Fruit fly (Drosophila melanogaster) whole organism, embryonic: ENCODE data around the gene CG17819.
A peak's percentile ranks its signal among the peaks of the same experiment; 100 is the strongest.

ENCODE experiments used
- BEAF-32 ChIP-seq: fragments of 200-800 bp; sonication (Bioruptor generic); optimal IDR thresholded peaks from 3 replicates; lab custom pipeline; 2017; ENCODE audit warnings: missing biosample characterization, missing genetic modification characterization, mild to moderate bottlenecking, moderate library complexity, missing genetic modification reagents
- Bgb ChIP-seq: fragments of 200-800 bp; sonication (Bioruptor generic); IDR thresholded peaks from 2 replicates; pipeline ENCODE4 v1.3.6; 2022; ENCODE audit warnings: missing biosample characterization, missing genetic modification characterization; ENCODE audit not compliant: partially characterized antibody
- CG11696 ChIP-seq: fragments of 200-800 bp; sonication (Bioruptor generic); IDR thresholded peaks from 2 replicates; pipeline ENCODE4 v1.3.6; 2022; ENCODE audit warnings: missing biosample characterization, missing genetic modification characterization
- CG13424 ChIP-seq: fragments of 200-800 bp; sonication (Bioruptor generic); optimal IDR thresholded peaks from 2 replicates; lab custom pipeline; 2019; ENCODE audit warnings: missing biosample characterization, mild to moderate bottlenecking, missing genetic modification characterization, moderate library complexity
- CG13775 ChIP-seq: fragments of 200-800 bp; sonication (Bioruptor generic); optimal IDR thresholded peaks from 3 replicates; lab custom pipeline; 2017; ENCODE audit warnings: missing biosample characterization, mild to moderate bottlenecking, missing genetic modification characterization
- CG15269 ChIP-seq: fragments of 200-800 bp; sonication (Bioruptor generic); optimal IDR thresholded peaks from 2 replicates; lab custom pipeline; 2018; ENCODE audit warnings: missing biosample characterization, mild to moderate bottlenecking, missing genetic modification characterization, moderate library complexity
- CG15479 ChIP-seq: fragments of 200-800 bp; sonication (Bioruptor generic); optimal IDR thresholded peaks from 3 replicates; lab custom pipeline; 2019; ENCODE audit warnings: missing biosample characterization, mild to moderate bottlenecking, missing genetic modification characterization, moderate library complexity
- CG15514 ChIP-seq: fragments of 200-800 bp; sonication (Bioruptor generic); optimal IDR thresholded peaks from 3 replicates; lab custom pipeline; 2017; ENCODE audit warnings: missing biosample characterization, missing genetic modification characterization, mild to moderate bottlenecking, moderate library complexity, missing genetic modification reagents
- CG2712 ChIP-seq: fragments of 200-800 bp; optimal IDR thresholded peaks from 3 replicates; lab custom pipeline; 2019; ENCODE audit warnings: missing biosample characterization, mild to moderate bottlenecking, missing genetic modification characterization, moderate library complexity
- CG3847 ChIP-seq: fragments of 200-800 bp; sonication (Bioruptor generic); IDR thresholded peaks from 2 replicates; pipeline ENCODE4 v1.3.6; 2022; ENCODE audit warnings: missing biosample characterization, missing genetic modification characterization
- CG8478 ChIP-seq: fragments of >200 bp; optimal IDR thresholded peaks from 2 replicates; lab custom pipeline; 2018
- Drgx ChIP-seq: fragments of 200-800 bp; sonication (Bioruptor generic); IDR thresholded peaks from 2 replicates; pipeline ENCODE4 v1.3.6; 2022; ENCODE audit warnings: missing biosample characterization, missing genetic modification characterization
- GATAe ChIP-seq: fragments of 200-800 bp; sonication (Bioruptor generic); conservative IDR thresholded peaks from 2 replicates; pipeline ENCODE4 v1.3.6; 2022; ENCODE audit warnings: missing biosample characterization, missing genetic modification characterization
- Gsc ChIP-seq: fragments of 200-800 bp; sonication (Bioruptor generic); IDR thresholded peaks from 2 replicates; pipeline ENCODE4 v1.3.6; 2022; ENCODE audit warnings: missing biosample characterization, missing genetic modification characterization
- Hmx ChIP-seq: fragments of 200-800 bp; sonication (Bioruptor generic); optimal IDR thresholded peaks from 2 replicates; lab custom pipeline; 2016; ENCODE audit warnings: missing biosample characterization, missing genetic modification characterization
- Hr3 ChIP-seq: fragments of 200-800 bp; sonication (Bioruptor generic); optimal IDR thresholded peaks from 3 replicates; lab custom pipeline; 2016; ENCODE audit warnings: missing biosample characterization, missing genetic modification characterization
- Hr51 ChIP-seq, 2 experiments: fragments of 200-800 bp; sonication (Bioruptor generic); optimal IDR thresholded peaks; 2 replicates in 1 of 2; 3 replicates in 1 of 2; lab custom pipeline; 2016 to 2018; ENCODE audit warnings: missing biosample characterization in 2 of 2, missing genetic modification characterization in 2 of 2, mild to moderate bottlenecking in 1 of 2, moderate library complexity in 1 of 2
- Hsf ChIP-seq: fragments of 200-800 bp; sonication (Bioruptor generic); optimal IDR thresholded peaks from 3 replicates; lab custom pipeline; 2016; ENCODE audit warnings: missing biosample characterization, missing genetic modification characterization
- MESR4 ChIP-seq: fragments of 200-800 bp; sonication (Bioruptor generic); optimal IDR thresholded peaks from 2 replicates; lab custom pipeline; 2018; ENCODE audit warnings: missing biosample characterization, mild to moderate bottlenecking, missing genetic modification characterization, moderate library complexity
- Myb ChIP-seq: fragments of 200-800 bp; sonication (Bioruptor generic); optimal IDR thresholded peaks from 2 replicates; lab custom pipeline; 2016; ENCODE audit warnings: missing biosample characterization, missing genetic modification characterization
- NK7.1 ChIP-seq: fragments of 200-800 bp; sonication (Bioruptor generic); optimal IDR thresholded peaks from 3 replicates; lab custom pipeline; 2016; ENCODE audit warnings: missing biosample characterization, missing genetic modification characterization
- Nf-YC ChIP-seq: fragments of 200-800 bp; optimal IDR thresholded peaks from 3 replicates; lab custom pipeline; 2019; ENCODE audit warnings: missing biosample characterization, mild to moderate bottlenecking, missing genetic modification characterization, moderate library complexity
- Oli ChIP-seq: fragments of 200-800 bp; sonication (Bioruptor generic); optimal IDR thresholded peaks from 2 replicates; lab custom pipeline; 2018; ENCODE audit warnings: missing biosample characterization, mild to moderate bottlenecking, missing genetic modification characterization, moderate library complexity
- TFAM ChIP-seq: fragments of 200-800 bp; sonication (Bioruptor generic); optimal IDR thresholded peaks from 2 replicates; lab custom pipeline; 2017; ENCODE audit warnings: missing biosample characterization, missing genetic modification characterization, inconsistent platforms
- Trl ChIP-seq, 3 experiments: fragments of >200 bp in 2 of 3; fragments of 200-800 bp in 1 of 3; sonication (Bioruptor generic) in 1 of 3; optimal IDR thresholded peaks; 2 replicates in 1 of 3; 3 replicates in 2 of 3; lab custom pipeline; 2016 to 2017; ENCODE audit warnings: missing biosample characterization in 1 of 3, missing genetic modification characterization in 1 of 3
- ase ChIP-seq: fragments of 200-800 bp; sonication (Bioruptor generic); IDR thresholded peaks from 3 replicates; pipeline ENCODE4 v1.3.6; 2022; ENCODE audit warnings: missing biosample characterization, missing genetic modification characterization
- bab2 ChIP-seq: fragments of 200-800 bp; sonication (Bioruptor generic); optimal IDR thresholded peaks from 2 replicates; lab custom pipeline; 2016; ENCODE audit warnings: missing biosample characterization, missing genetic modification characterization
- bcd ChIP-seq: fragments of 200-800 bp; sonication (Bioruptor generic); optimal IDR thresholded peaks from 2 replicates; lab custom pipeline; 2017; ENCODE audit warnings: missing biosample characterization, mild to moderate bottlenecking, missing genetic modification characterization
- corto ChIP-seq: fragments of 200-800 bp; sonication (Bioruptor generic); optimal IDR thresholded peaks from 2 replicates; lab custom pipeline; 2016; ENCODE audit warnings: missing biosample characterization, mild to moderate bottlenecking, missing genetic modification characterization, moderate library complexity
- dati ChIP-seq: fragments of 200-800 bp; sonication (Bioruptor generic); IDR thresholded peaks from 2 replicates; pipeline ENCODE4 v1.3.6; 2022; ENCODE audit warnings: missing biosample characterization, missing genetic modification characterization
- gro ChIP-seq: fragments of 200-800 bp; sonication (Bioruptor generic); optimal IDR thresholded peaks from 2 replicates; lab custom pipeline; 2016; ENCODE audit warnings: missing biosample characterization, missing genetic modification characterization
- jing ChIP-seq: fragments of 200-800 bp; sonication (Bioruptor generic); optimal IDR thresholded peaks from 2 replicates; lab custom pipeline; 2018; ENCODE audit warnings: missing biosample characterization, mild to moderate bottlenecking, missing genetic modification characterization
- kah ChIP-seq: fragments of 200-800 bp; sonication (Bioruptor generic); optimal IDR thresholded peaks from 2 replicates; lab custom pipeline; 2018; ENCODE audit warnings: missing biosample characterization, mild to moderate bottlenecking, missing genetic modification characterization
- ken ChIP-seq: fragments of 200-800 bp; sonication (Bioruptor generic); IDR thresholded peaks from 3 replicates; pipeline ENCODE4 v1.3.6; 2022; ENCODE audit warnings: missing biosample characterization, missing genetic modification characterization
- lilli ChIP-seq: fragments of 200-800 bp; sonication (Bioruptor generic); optimal IDR thresholded peaks from 3 replicates; lab custom pipeline; 2016; ENCODE audit warnings: missing biosample characterization, missing genetic modification characterization
- lmd ChIP-seq: fragments of 200-800 bp; sonication (Bioruptor generic); IDR thresholded peaks from 2 replicates; pipeline ENCODE4 v1.3.6; 2022; ENCODE audit warnings: missing biosample characterization, missing genetic modification characterization
- luna ChIP-seq: fragments of 200-800 bp; sonication (Bioruptor generic); optimal IDR thresholded peaks from 2 replicates; lab custom pipeline; 2016; ENCODE audit warnings: missing biosample characterization, missing genetic modification characterization
- pros ChIP-seq: fragments of 200-800 bp; sonication (Bioruptor generic); optimal IDR thresholded peaks from 3 replicates; lab custom pipeline; 2019; ENCODE audit warnings: missing biosample characterization, mild to moderate bottlenecking, missing genetic modification characterization, moderate library complexity
- sc ChIP-seq, 3 experiments: fragments of >200 bp in 2 of 3; fragments of 200-800 bp in 1 of 3; sonication (Bioruptor generic) in 1 of 3; optimal IDR thresholded peaks; 2 replicates in 2 of 3; 3 replicates in 1 of 3; lab custom pipeline; 2017; ENCODE audit warnings: mild to moderate bottlenecking in 1 of 3, missing biosample characterization in 1 of 3, missing genetic modification characterization in 1 of 3, missing genetic modification reagents in 1 of 3
- slbo ChIP-seq: fragments of 200-800 bp; sonication (Bioruptor generic); IDR thresholded peaks from 2 replicates; pipeline ENCODE4 v1.3.6; 2022; ENCODE audit warnings: missing biosample characterization, missing genetic modification characterization
- sna ChIP-seq: fragments of 200-800 bp; sonication (Bioruptor generic); IDR thresholded peaks from 2 replicates; pipeline ENCODE4 v1.3.6; 2022; ENCODE audit warnings: missing biosample characterization, missing genetic modification characterization; ENCODE audit not compliant: partially characterized antibody
- sr ChIP-seq: fragments of 200-800 bp; sonication (Bioruptor generic); IDR thresholded peaks from 3 replicates; pipeline ENCODE4 v1.3.6; 2022; ENCODE audit warnings: missing biosample characterization, missing genetic modification characterization
- tio ChIP-seq: fragments of 200-800 bp; sonication (Bioruptor generic); optimal IDR thresholded peaks from 2 replicates; lab custom pipeline; 2017; ENCODE audit warnings: missing biosample characterization, missing genetic modification characterization, inconsistent platforms
- tna ChIP-seq: fragments of 200-800 bp; sonication (Bioruptor generic); IDR thresholded peaks from 2 replicates; pipeline ENCODE4 v1.3.6; 2022; ENCODE audit warnings: missing biosample characterization, missing genetic modification characterization; ENCODE audit not compliant: partially characterized antibody
- unpg ChIP-seq: fragments of 200-800 bp; sonication (Bioruptor generic); optimal IDR thresholded peaks from 3 replicates; lab custom pipeline; 2018; ENCODE audit warnings: missing biosample characterization, mild to moderate bottlenecking, missing genetic modification characterization, moderate library complexity
- zen ChIP-seq: fragments of 200-800 bp; sonication (Bioruptor generic); optimal IDR thresholded peaks from 3 replicates; lab custom pipeline; 2018; ENCODE audit warnings: missing biosample characterization, mild to moderate bottlenecking, missing genetic modification characterization, moderate library complexity
- zen2 ChIP-seq: fragments of 200-800 bp; sonication (Bioruptor generic); IDR thresholded peaks from 3 replicates; pipeline ENCODE4 v1.3.6; 2022; ENCODE audit warnings: missing biosample characterization, missing genetic modification characterization; ENCODE audit not compliant: partially characterized antibody

Gene CG17819

DNA sequence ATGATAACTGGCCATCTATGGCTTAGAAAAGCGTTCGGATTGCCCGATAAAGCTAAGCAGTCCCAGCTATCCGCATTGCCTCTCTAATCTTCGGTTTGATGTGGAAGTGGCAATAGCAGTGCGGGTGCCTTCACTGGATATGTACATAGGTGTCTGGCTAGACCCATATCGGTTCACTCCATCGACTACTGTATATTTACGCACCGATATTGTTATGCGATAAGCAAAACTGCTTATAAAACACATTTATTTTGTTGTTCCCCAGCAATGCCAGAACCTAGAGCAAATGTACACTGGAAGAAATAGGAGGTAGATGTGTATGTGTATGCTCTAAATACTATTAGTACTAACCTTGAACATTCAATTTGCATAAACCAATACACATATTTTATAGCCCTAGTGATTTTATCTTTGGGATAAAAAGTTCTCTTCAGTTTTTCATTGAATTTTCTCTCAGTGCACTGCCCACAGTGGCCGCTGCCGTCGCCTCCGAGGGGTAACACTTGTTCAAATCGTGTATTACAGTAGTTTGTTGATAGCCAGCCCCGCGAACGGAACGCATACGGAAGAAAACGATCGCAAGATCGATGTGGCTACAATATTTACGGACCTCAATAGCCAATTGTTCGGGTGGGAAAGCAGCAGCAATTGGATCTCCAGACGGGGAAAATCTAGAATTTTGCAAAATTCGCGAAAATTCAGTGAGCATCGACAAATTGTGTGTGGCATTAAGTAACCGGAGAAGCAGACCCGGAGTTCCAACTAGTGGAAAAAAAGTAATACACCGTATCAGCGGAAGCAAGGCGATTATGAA is 15.0 kb downstream of the CG17819 start, which contains the start of gene CG31431 (continued):
- TF ChIP-seq luna: peak; percentile 94
- TF ChIP-seq Nf-YC (tag; lab: Kevin White, UChicago): peak; percentile 82
- peak; percentile 16 for TF ChIP-seq BEAF-32 (GFP tag; lab: Kevin White, UChicago)
- TF ChIP-seq CG13775 (GFP tag; lab: Kevin White, UChicago): peak; percentile 95
- peak; percentile 58 for TF ChIP-seq CG15479 (GFP tag; lab: Kevin White, UChicago)
- peak; percentile 88 for TF ChIP-seq CG11696 (GFP tag; lab: Robert Waterston, UW)
- peak; percentile 97 for TF ChIP-seq zen (tag; lab: Kevin White, UChicago)
- TF ChIP-seq CG8478 (lab: Kevin White, UChicago): no peak
- TF ChIP-seq sc (optimal IDR thresholded peaks at IDR 0.05; lab: Kevin White, UChicago): no peak
- peak; percentile 87 for TF ChIP-seq sc (GFP tag; optimal IDR thresholded peaks at IDR 0.05; lab: Kevin White, UChicago)
- peak; percentile 98 for TF ChIP-seq lilli (GFP tag; lab: Kevin White, UChicago)
- TF ChIP-seq ken: peak; percentile 95
- TF ChIP-seq Oli (tag; lab: Kevin White, UChicago): peak; percentile 96
- no peak for TF ChIP-seq sna (GFP tag; lab: Robert Waterston, UW)
- peak; percentile 98 for TF ChIP-seq lmd (GFP tag; lab: Robert Waterston, UW)
- peak; percentile 95 to 96 for TF ChIP-seq Hr51 (GFP tag; optimal IDR thresholded peaks at IDR 0.05; lab: Kevin White, UChicago)
- peak; percentile 67 for TF ChIP-seq pros (GFP tag; lab: Kevin White, UChicago)
- TF ChIP-seq Hmx (GFP tag; lab: Kevin White, UChicago): peak; percentile 92
- peak; percentile 97 for TF ChIP-seq Hsf
- TF ChIP-seq CG15269 (tag; lab: Kevin White, UChicago): peak; percentile 98
- peak; percentile 93 for TF ChIP-seq kah (GFP tag; lab: Kevin White, UChicago)
- peak; percentile 98 for TF ChIP-seq bab2 (GFP tag; lab: Kevin White, UChicago)
- TF ChIP-seq jing: peak; percentile 94
- TF ChIP-seq CG3847 (GFP tag; lab: Robert Waterston, UW): peak; percentile 98
- peak; percentile 94 for TF ChIP-seq Hr3
- TF ChIP-seq corto (GFP tag; lab: Kevin White, UChicago): peak; percentile 66
- TF ChIP-seq Gsc (GFP tag; lab: Robert Waterston, UW): no peak; the same call in none of the 2 replicates
- peak; percentile 88 for TF ChIP-seq sr (GFP tag; lab: Robert Waterston, UW)
- peak; percentile 78 for TF ChIP-seq TFAM (GFP tag; lab: Kevin White, UChicago)
- no peak for TF ChIP-seq tna (GFP tag; lab: Robert Waterston, UW)
- peak; percentile 62 for TF ChIP-seq MESR4 (GFP tag; lab: Kevin White, UChicago)
- peak; percentile 93 for TF ChIP-seq CG15514
- peak; percentile 90 for TF ChIP-seq Myb
- TF ChIP-seq NK7.1 (GFP tag; lab: Kevin White, UChicago): peak; percentile 97
- TF ChIP-seq CG13424 (tag; lab: Kevin White, UChicago): peak; percentile 97
- peak; percentile 94 for TF ChIP-seq Drgx (GFP tag; lab: Robert Waterston, UW)
- peak; percentile 96 for TF ChIP-seq tio (GFP tag; lab: Kevin White, UChicago)
- peak; percentile 98 for TF ChIP-seq unpg
- TF ChIP-seq Bgb (GFP tag; lab: Robert Waterston, UW): no peak
- peak; percentile 98 for TF ChIP-seq gro
- TF ChIP-seq CG2712 (tag; lab: Kevin White, UChicago): peak; percentile 97
- no peak for TF ChIP-seq zen2 (GFP tag; lab: Robert Waterston, UW)
- TF ChIP-seq GATAe: peak; percentile 94
- TF ChIP-seq dati (GFP tag; lab: Robert Waterston, UW): peak; percentile 93
- TF ChIP-seq slbo (GFP tag; lab: Robert Waterston, UW): peak; percentile 99
- peak; percentile 96 for TF ChIP-seq ase (GFP tag; lab: Robert Waterston, UW)
- TF ChIP-seq bcd (GFP tag; lab: Kevin White, UChicago): peak; percentile 97
- no peak for TF ChIP-seq Trl (optimal IDR thresholded peaks at IDR 0.05; lab: Kevin White, UChicago)
- peak; percentile 98 for TF ChIP-seq Trl (GFP tag; optimal IDR thresholded peaks at IDR 0.05; lab: Kevin White, UChicago)
